Worm (Caenorhabditis elegans) whole organism, early embryonic: Measurements from ENCODE around the gene C35B1.4.

ENCODE experiments used
- aly-1 ChIP-seq: sonication (generic microtip); optimal IDR thresholded peaks from 2 replicates; lab custom pipeline; 2016; ENCODE audit warnings: missing genetic modification characterization, missing compliant biosample characterization
- ama-1 ChIP-seq: fragments of 150-350 bp; optimal IDR thresholded peaks from 2 replicates; lab custom pipeline; 2014
- ceh-36 ChIP-seq: sonication (generic microtip); optimal IDR thresholded peaks from 2 replicates; lab custom pipeline; 2016; ENCODE audit warnings: missing genetic modification characterization, inconsistent platforms, missing compliant biosample characterization
- ets-7 ChIP-seq: sonication (generic microtip); optimal IDR thresholded peaks from 2 replicates; lab custom pipeline; 2016; ENCODE audit warnings: missing genotype, missing genetic modification characterization, missing compliant biosample characterization
- flt-1 ChIP-seq: fragments of 200-800 bp; sonication (Bioruptor generic); IDR thresholded peaks from 2 replicates; pipeline ENCODE4 v1.3.6; 2022; ENCODE audit warnings: missing genetic modification characterization, missing compliant biosample characterization
- hmbx-1 ChIP-seq: sonication (generic microtip); optimal IDR thresholded peaks from 2 replicates; lab custom pipeline; 2016; ENCODE audit warnings: mild to moderate bottlenecking, missing genetic modification characterization, missing compliant biosample characterization
- hnd-1 ChIP-seq: sonication (generic microtip); optimal IDR thresholded peaks from 2 replicates; lab custom pipeline; 2016; ENCODE audit warnings: missing genetic modification characterization, missing compliant biosample characterization
- tbx-37 ChIP-seq: fragments of 200-800 bp; sonication (Bioruptor generic); conservative IDR thresholded peaks from 2 replicates; pipeline ENCODE4 v1.3.6; 2022; ENCODE audit warnings: missing genetic modification reagents, missing genetic modification characterization, missing compliant biosample characterization
- tra-4 ChIP-seq: sonication (generic microtip); optimal IDR thresholded peaks from 2 replicates; lab custom pipeline; 2017; ENCODE audit warnings: missing genetic modification characterization, missing compliant biosample characterization

DNA sequence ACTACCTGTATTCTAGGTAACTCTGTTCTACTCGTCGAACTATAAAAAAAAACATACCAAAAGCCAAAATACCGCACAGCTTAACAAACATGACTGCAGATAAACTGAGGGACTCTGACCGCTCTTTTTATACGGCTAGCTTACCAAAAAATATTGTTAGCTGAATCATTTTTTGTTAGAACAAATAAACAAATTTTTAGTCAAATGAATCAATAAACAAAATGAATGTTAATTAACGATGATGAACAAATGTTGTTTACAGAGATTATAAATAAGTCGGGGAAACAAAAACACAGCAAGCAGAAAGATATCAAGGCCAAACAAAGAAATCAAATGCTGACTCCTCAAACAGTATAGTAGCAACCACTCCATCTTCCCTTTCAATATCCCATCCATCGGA, 16.0 kb upstream of the C35B1.4 start, which contains the start of gene ilys-6:
- TF ChIP-seq tbx-37 (GFP tag; lab: Robert Waterston, UW) (no peak), flt-1 (no peak), hmbx-1 (tag; lab: Kevin White, UChicago) (no peak), ama-1 (lab: Kevin White, UChicago) (no peak), ceh-36 (tag; lab: Kevin White, UChicago) (no peak), hnd-1 (tag; lab: Kevin White, UChicago) (no peak), tra-4 (tag; lab: Kevin White, UChicago) (no peak), aly-1 (tag; lab: Kevin White, UChicago) (no peak), ets-7 (no peak)
